Fruit fly (Drosophila melanogaster) whole organism, larva: ENCODE measurements around the gene CG14543.
A peak's percentile ranks its signal among the peaks of the same experiment; 100 is the strongest.

Experiments used
- noc ChIP-seq: fragments of 200-800 bp; sonication (Bioruptor generic); optimal IDR thresholded peaks from 3 replicates; lab custom pipeline; 2019; ENCODE audit warnings: missing biosample characterization, mild to moderate bottlenecking, missing genetic modification characterization, moderate library complexity

CG14543 gene

DNA sequence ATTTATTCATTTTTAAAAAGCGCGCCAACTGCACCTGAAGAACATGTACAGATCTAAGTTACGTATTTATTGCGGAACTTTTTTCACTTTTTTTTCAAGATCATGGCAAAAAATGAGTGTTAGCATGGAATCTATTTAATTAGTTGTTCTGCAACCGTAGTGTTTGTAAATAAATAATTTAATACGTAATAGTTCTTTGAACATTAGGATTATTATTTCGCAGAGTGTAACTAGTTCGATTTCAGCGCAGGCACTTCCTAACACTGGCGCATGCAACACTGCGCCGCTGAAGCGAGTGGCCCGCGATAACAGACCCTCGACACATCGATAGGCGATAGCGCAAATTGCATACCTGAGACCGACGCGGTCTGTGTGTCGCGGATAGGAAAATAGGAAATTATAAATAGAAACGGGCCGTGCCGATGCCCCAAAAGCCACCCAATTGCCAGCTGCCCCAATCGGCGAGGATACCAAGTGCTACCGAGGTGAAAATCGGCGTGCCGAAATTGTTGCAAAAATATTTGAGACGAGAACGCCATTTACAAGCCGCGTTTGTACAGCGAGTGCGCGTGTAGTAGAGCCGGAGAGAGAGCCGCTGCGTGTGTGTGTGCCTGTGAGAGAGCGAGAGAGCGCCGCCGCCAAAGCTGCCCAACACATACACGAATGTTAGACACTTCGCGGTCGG lies 14.9 kb upstream of the CG14543 start, which contains the start of gene gro:
TSS of gene gro (plus strand) at position 320 of the 685 bp plus-strand sequence.
- TF ChIP-seq noc: no peak

DNA sequence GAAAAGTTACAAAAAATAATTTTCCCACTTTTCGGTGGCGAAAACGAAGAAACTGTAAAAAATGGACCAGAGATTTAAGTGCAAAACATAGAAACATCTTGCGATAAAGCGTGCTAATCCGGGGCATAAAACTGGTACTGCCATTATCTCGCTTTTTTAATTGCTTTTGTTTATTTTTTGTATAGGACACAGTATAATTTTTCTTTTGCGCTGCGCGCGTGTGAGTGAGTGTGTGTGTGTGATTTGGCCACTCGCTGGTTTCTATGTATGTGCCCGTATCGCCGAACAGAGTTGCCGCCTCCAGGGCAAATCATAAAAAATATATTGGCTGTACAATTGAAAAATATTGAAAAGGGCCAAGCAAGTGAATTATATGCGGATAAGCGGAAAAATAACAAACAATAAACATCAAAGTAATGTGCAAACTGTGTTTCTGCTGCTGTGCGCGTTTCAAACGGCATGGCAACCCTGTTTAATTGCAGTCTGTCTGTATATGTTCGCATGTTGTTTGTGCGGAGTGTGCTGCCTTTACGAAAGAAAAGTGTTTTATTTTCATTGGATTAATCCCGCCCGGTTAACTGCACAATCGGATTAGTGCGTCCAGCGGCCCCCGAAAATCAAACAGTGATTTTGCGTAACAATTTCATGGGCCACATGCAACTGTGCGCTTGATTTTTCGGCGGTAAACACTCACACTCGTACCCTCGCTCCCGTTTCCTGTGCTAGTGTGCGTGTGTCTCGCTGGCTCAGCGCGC lies 14.1 kb upstream of the CG14543 start:
- TF ChIP-seq noc: peak; percentile 95

DNA sequence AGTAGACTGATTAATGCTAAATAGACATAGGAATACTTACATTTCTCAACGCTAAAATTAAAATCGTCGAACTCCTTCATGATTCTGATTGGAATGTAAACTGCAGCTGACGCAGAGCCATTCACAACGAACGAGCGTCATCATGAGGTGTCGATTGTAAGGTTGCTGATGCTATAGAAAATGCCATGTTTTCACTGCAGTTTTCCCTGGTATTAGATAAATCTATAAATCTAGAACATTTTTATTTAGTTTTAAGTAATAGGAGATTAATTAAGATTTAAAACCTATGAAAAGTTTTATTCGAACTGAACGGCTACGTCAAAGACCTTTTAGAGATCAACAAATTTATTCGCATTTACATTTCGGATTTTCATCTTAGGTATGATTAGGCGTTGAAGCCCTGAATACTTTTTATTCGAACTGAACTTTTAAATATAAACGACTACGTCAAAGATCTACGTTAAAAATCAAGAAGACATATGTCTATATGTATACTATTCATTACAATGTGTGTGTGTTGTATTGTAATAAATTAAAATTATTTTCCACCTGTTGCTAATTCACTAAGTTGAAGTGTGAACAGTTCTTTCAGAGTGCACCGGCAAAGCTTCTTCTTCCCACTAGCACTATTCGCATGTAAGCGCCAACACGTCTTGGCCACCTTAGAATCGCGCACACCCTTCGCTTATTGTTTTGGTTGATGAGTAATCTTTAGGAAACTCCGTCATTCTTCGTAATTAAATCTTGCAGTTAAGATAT lies 4.1 kb upstream of the CG14543 start, which contains the start of the genes Exo84 and Vps2:
TSS of gene Exo84 (minus strand) at position 108 of the 759 bp plus-strand sequence.
TSS of gene Vps2 (plus strand) at position 672 of the 759 bp plus-strand sequence.
- TF ChIP-seq noc: no peak

DNA sequence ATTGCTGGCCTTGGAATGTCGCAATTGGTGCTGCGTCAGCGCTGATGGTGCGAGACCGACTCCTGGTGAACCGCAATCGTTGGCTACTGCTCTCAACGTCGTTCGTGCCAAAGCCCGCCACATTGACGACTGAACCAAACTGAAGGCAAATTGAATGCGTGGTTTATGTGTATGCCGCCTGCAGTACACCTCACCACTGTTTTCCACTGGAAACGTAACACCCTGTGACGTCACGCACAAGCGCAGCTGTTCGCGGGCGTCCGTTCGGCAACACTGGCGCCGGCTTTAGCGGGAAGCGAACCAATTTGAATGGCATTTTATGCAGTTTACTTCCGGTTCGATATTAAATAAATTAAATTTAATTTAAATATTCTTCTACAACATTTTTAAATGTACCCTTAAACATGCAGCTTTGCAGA lies 1.2 kb upstream of the CG14543 start, which contains the start of gene Cmpk:
TSS of gene Cmpk (minus strand) at position 225 of the 419 bp plus-strand sequence.
- peak; percentile 79 for TF ChIP-seq noc

DNA sequence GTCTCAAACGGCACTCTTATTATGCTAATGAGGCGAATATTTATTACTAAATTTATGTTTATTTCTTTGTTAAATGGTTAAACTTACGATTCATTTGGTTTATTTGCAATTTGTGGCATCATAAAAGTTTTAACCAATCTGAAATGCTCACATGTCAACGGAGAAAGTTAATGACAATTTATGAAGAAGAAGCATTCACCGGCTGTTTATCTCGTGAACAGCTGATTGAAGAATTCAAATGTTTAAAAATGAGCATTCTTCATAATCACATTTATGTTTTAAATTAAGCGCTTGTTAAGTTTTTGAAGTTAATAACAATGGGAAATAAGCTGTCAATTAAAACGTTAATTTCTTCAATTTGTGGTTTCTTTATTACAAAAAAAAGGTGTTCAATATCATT lies 1.6 kb downstream of the CG14543 start, which contains the start of the genes PIG-P and Tcs6:
TSS of gene PIG-P (minus strand) at position 158 of the 400 bp plus-strand sequence.
TSS of gene Tcs6 (minus strand) at position 158 of the 400 bp plus-strand sequence.
- TF ChIP-seq noc: no peak

DNA sequence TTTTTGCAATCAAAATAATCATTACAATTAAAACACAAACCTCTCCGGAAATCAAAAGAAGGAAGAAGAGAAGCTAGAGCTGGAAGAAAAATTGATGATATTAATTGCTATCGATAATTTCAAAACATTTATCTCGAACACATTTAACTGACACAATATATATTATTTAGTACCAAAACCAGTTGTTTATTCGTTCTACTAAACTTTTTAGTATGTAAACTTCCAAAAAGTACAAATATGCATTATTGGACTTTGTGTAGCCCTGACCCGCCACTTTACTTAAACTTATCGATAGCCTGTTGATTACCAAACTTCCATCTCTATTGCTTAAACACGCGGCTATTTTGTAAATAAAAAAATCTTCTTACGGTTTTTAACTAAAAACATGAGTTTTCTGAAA lies 2.8 kb downstream of the CG14543 start, which contains the start of the genes RpL34a and Trmt61:
TSS of gene RpL34a (minus strand) at position 73 of the 400 bp plus-strand sequence.
TSS of gene Trmt61 (plus strand) at position 302 of the 400 bp plus-strand sequence.
- peak; percentile 76 for TF ChIP-seq noc

DNA sequence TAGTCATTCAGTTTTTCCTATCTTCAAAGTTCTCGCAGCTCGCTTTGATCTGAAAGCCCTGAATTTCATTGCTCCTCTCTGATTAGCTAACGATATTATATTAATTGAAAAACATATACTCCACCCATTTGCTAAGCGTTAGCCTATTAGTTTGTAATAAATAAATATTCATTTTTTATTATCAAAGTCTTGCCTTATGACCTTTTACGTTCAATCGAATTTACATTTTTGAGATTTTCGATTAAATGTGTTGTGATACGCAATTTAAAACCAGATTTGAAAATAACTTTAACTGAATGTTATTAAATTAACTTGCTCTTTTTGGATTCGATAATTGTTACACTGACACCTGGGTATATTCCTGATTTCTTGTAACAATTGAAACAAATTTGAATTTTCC lies 6.5 kb downstream of the CG14543 start, which contains the start of gene CG14551:
TSS of gene CG14551 (minus strand) at position 101 of the 400 bp plus-strand sequence.
- no peak for TF ChIP-seq noc

DNA sequence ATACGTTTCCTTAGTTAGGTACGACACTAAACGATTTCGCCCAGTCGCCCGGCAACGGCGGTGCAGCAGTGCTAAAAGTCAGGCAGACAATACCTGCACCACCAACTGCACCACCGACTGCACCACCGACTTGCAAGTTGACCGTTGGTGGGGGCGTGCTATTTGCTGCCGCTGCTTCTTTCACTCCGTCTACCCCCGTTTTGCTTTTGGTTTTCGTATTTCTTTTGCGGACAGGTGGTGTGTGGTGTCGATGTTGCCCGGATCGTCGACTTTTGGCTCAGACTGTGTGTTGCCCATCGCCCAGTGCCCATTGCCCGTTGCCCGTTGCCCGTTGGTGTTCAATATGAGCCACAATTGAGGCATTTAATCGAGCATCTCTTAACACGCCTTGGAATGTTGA lies 8.3 kb downstream of the CG14543 start:
- TF ChIP-seq noc: no peak

DNA sequence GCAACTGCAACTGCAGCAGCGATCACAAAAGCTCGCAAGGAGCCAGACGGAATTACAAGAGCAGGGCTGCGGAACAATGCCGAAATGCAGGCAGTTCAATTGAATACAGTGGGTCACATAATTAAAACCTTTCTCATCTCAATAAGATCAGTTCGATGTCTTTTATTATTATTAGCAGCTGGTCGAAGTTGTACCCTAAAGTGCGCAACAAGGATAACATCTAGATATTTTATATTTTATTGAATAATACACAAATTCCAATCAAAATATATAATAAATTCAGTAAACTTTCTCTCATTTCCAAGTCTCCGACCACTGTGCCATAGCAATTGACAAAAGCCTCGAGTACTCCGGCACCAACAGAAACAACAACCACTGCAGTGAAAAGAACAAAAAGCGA lies 11.7 kb downstream of the CG14543 start:
- TF ChIP-seq noc: no peak

DNA sequence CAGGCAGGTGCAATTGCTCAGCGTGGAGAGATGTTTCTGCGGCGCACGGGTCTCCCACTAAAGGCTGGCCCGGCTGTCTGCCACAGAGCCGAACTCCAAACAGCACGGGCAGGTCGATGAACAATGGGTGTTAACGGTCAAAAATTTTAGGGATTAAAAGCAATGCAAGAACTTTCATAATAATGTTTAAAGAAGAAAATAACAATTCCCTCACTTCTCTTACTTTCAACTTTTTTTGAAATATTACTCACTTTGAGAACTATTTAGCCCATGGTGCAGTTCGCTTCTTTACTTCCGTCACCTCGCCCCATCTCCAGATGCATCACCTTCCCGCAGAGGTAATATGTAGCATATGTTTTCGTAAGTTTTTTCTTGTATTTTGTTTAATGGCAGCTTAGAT lies 16.0 kb downstream of the CG14543 start:
- TF ChIP-seq noc: no peak

DNA sequence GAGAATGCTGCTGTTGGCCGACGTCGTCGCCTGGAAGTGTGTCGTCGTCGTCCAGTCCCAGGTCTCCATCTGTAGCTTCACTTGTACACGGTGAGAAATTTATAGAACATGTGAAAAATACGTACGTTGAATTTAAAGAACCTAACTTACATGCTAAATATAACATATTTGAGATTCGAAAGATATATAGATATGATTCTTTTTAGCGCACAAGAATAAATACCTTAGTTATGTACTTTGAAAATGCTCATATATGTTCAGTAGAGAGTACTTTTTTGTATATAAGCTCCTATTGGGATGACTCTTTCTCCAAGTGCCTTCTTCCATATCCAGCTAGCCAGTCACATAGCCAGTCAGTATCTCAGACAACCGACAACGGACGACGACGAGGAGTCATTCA lies 18.8 kb downstream of the CG14543 start:
- TF ChIP-seq noc: no peak

DNA sequence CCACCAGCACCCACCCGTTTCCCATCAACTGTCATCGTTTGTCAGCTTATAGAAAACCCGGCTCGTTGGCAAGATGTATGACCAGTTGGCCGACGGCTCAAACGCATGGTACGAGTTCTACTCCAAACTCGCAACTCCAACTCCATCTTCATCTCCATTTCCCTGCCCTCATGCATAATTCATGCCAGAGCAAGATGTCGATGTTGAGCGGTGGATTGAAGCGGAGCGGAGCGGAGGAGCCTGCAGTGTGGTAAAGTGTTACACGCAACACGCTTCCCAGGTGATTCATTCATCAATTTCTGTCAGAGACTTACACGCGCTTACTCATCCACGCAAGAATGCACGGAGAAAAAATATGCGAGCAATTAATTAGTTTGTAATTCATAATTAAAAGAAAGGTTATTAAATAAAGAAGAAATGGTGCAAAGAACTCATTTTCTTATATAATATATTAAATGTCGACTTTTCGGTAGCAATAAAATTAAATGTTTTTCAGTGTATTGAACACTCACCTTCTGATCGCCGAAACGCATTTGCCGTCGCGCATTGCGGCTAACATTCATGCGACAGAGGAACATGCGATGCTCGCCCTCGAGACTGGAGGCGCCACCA lies 25.1 kb downstream of the CG14543 start:
- TF ChIP-seq noc: no peak

DNA sequence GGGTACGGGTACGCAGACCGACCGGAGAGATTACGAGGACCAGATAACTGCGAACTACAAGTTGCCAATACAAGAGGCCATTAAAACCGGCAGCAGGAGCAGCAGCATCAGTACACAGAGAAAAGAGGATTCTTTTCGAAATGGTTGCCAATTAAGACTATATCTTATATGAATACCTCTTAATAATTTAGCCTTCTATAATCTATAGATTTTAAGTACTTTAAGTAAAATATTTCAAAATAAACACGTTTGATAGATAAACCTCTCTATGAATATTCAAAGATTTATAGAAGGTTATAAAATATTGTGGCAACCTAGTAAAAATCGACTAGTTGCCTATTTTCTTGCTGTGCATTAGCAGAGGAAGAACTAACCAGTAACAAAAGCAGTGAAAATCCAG lies 39.1 kb downstream of the CG14543 start:
- TF ChIP-seq noc: no peak

DNA sequence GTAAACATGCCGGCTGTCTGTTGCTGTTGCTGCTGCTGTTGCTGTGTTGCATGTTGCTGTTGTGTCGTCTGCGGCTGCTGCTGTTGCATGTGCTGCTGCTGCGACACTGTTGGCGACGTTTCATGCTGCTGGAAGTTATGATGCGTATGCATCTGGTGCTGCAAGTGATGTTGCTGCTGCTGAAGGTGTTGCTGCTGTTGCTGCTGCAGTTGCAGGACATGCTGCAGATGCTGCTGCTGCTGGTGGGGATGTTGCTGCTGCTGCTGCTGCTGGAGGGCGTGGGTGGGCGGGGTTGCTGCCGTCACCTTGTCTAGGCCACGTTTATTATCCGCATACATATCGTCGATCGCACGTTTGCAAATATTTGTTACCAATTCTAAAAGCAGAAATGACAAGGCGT lies 39.8 kb downstream of the CG14543 start:
- no peak for TF ChIP-seq noc

DNA sequence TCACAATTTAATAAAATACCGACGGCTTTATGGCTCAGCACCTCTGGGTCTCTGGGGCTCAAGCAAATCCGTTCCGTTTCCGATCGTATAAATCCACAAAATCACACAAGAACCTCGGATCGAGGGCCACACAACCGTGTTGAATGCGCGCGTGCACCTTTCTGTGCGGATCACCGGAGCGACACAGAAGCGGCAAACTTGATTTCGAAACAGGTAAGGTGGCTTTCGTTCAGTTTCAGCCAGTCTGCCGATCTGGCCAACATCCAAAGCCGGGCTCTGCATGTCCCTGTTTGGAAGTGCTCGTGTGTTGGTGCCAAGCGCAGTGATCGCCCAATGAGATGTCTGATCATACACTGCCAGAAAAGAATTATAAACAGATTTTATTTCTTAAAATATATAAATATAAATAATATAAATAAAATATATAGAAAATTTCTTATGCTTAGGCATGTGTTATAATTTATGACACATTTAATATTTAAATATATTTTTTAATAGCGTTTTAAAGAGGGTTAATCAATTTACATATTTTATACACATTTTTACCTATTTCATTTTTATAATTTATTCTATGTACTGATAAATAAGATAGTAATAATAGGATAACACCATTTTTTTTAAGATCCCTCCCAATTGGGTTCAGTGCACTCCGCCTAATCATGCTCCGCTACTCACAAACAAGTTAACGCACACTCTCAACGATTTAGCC lies 42.2 kb downstream of the CG14543 start, which contains the start of gene dysf:
TSS of gene dysf (minus strand) at position 210 of the 709 bp plus-strand sequence.
- TF ChIP-seq noc: peak; percentile 53
